Fruit fly (Drosophila melanogaster) whole organism, pupa: Measurements from ENCODE around the gene Pi3K21B.

Experiments
- CG13204 ChIP-seq: fragments of 200-800 bp; sonication (Bioruptor generic); optimal IDR thresholded peaks from 2 replicates; lab custom pipeline; 2018; ENCODE audit warnings: missing biosample characterization, mild to moderate bottlenecking, missing genetic modification characterization, moderate library complexity
- CG17806 ChIP-seq: fragments of 200-800 bp; sonication (Bioruptor generic); optimal IDR thresholded peaks from 2 replicates; lab custom pipeline; 2018; ENCODE audit warnings: missing biosample characterization, mild to moderate bottlenecking, missing genetic modification characterization, moderate library complexity
- CG4496 ChIP-seq: fragments of 200-800 bp; sonication (Bioruptor generic); IDR thresholded peaks from 3 replicates; pipeline ENCODE4 v1.3.6; 2022; ENCODE audit warnings: missing biosample characterization, missing genetic modification characterization
- CG8159 ChIP-seq: fragments of 200-800 bp; sonication (Bioruptor generic); optimal IDR thresholded peaks from 3 replicates; lab custom pipeline; 2018; ENCODE audit warnings: missing biosample characterization, mild to moderate bottlenecking, missing genetic modification characterization, moderate library complexity
- CG8301 ChIP-seq: fragments of 200-800 bp; sonication (Bioruptor generic); optimal IDR thresholded peaks from 2 replicates; lab custom pipeline; 2018; ENCODE audit warnings: missing biosample characterization, mild to moderate bottlenecking, missing genetic modification characterization
- CG9948 ChIP-seq: fragments of 200-800 bp; sonication (Bioruptor generic); optimal IDR thresholded peaks from 2 replicates; lab custom pipeline; 2018; ENCODE audit warnings: missing biosample characterization, mild to moderate bottlenecking, missing genetic modification characterization, moderate library complexity
- D1 ChIP-seq: fragments of 200-800 bp; sonication (Bioruptor generic); optimal IDR thresholded peaks from 2 replicates; lab custom pipeline; 2018; ENCODE audit warnings: missing biosample characterization, mild to moderate bottlenecking, missing genetic modification characterization, moderate library complexity
- Ets98B ChIP-seq: fragments of 200-800 bp; sonication (Bioruptor generic); IDR thresholded peaks from 2 replicates; pipeline ENCODE4 v1.3.6; 2022; ENCODE audit warnings: missing biosample characterization, missing genetic modification characterization
- gl ChIP-seq: fragments of 200-800 bp; sonication (Bioruptor generic); optimal IDR thresholded peaks from 2 replicates; lab custom pipeline; 2018; ENCODE audit warnings: missing biosample characterization, mild to moderate bottlenecking, missing genetic modification characterization

Gene Pi3K21B

dm6 chr2L:347604-348003 is 49.9 kb downstream of the Pi3K21B start:
- TF ChIP-seq CG13204 (no peak), D1 (no peak), CG9948 (tag; lab: Kevin White, UChicago) (no peak), Ets98B (GFP tag; lab: Robert Waterston, UW) (no peak), CG8301 (tag; lab: Kevin White, UChicago) (no peak), gl (tag; lab: Kevin White, UChicago) (no peak), CG17806 (tag; lab: Kevin White, UChicago) (no peak), CG4496 (GFP tag; lab: Robert Waterston, UW) (no peak), CG8159 (tag; lab: Kevin White, UChicago) (no peak)
- TF ChIP-seq, all 21 proteins: peak for 0
